Fruit fly (Drosophila melanogaster): Measurements from ENCODE around the gene CG9098.
A peak's percentile ranks its signal among the peaks of the same experiment; 100 is the strongest.

CG9098 gene

DNA sequence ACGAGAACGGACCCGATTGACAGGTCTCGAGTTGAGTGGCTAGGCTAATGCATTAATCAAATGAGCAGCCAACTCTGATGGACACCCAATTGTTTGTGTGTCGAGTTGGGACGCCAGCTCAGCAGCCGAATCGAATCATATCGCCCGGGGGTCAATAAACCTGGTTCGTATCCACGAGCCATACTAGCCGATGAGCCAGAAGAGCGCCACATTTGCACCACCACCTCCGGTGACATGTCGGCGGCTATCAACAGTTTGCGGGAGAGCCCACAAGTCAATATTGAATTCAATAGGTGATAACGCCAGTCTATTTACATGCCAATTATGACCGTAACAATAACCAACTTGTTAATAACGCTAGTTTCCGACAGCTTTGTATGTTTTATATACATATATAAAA is 38.0 kb downstream of the CG9098 start (continued):
- TF ChIP-seq CG18011 (GFP tag; optimal IDR thresholded peaks at IDR 0.05) (peak; percentile 2), H2.0 (GFP tag; IDR thresholded peaks at IDR 0.05) (no peak; the same call in 1 of the 2 replicates), CG6765 (GFP tag; optimal IDR thresholded peaks at IDR 0.05) (peak; percentile 80), Scr (GFP tag; IDR thresholded peaks at IDR 0.05; ENCODE audit: partially characterized antibody) (no peak), CG16779 (GFP tag; IDR thresholded peaks at IDR 0.05) (no peak), CG6272 (GFP tag; IDR thresholded peaks at IDR 0.05) (no peak), BtbVII (GFP tag; optimal IDR thresholded peaks at IDR 0.05) (peak; percentile 72), CG14050 (GFP tag; IDR thresholded peaks at IDR 0.05) (peak; percentile 41; the same call in 1 of the 3 replicates), CG32532 (GFP tag; IDR thresholded peaks at IDR 0.05) (peak; percentile 21; the same call in 1 of the 2 replicates), ERR (GFP tag; optimal IDR thresholded peaks at IDR 0.05) (no peak), Fer3 (tag; optimal IDR thresholded peaks at IDR 0.05) (peak; percentile 63), Dbx (GFP tag; IDR thresholded peaks at IDR 0.05) (peak; percentile 49; the same call in 1 of the 3 replicates), Hr3 (GFP tag; optimal IDR thresholded peaks at IDR 0.05) (no peak), gfzf (GFP tag; optimal IDR thresholded peaks at IDR 0.05) (no peak), Hand (GFP tag; optimal IDR thresholded peaks at IDR 0.05) (peak; percentile 34), CG13287 (GFP tag; IDR thresholded peaks at IDR 0.05; ENCODE audit: partially characterized antibody) (no peak), CG15514 (GFP tag; optimal IDR thresholded peaks at IDR 0.05) (peak; percentile 66), sd (tag; optimal IDR thresholded peaks at IDR 0.05) (peak; percentile 42), CG10654 (GFP tag; optimal IDR thresholded peaks at IDR 0.05) (peak; percentile 47), fd96Cb (tag; optimal IDR thresholded peaks at IDR 0.05) (peak; percentile 4), scrt (GFP tag; optimal IDR thresholded peaks at IDR 0.05) (peak; percentile 63), CG7928 (GFP tag; optimal IDR thresholded peaks at IDR 0.05) (peak; percentile 45), CG18262 (tag; optimal IDR thresholded peaks at IDR 0.05) (peak; percentile 38), CG6683 (GFP tag; optimal IDR thresholded peaks at IDR 0.05) (peak; percentile 39), CoRest (tag; optimal IDR thresholded peaks at IDR 0.05) (peak; percentile 34), Aef1 (GFP tag; IDR thresholded peaks at IDR 0.05) (no peak), CG2199 (GFP tag; IDR thresholded peaks at IDR 0.05) (0 out of 3 replicates have a peak, but pooled peaks have one; percentile 52), Max (GFP tag; optimal IDR thresholded peaks at IDR 0.05) (peak; percentile 14), eve (GFP tag; optimal IDR thresholded peaks at IDR 0.05) (no peak), cad (GFP tag; optimal IDR thresholded peaks at IDR 0.05) (no peak), sima (GFP tag; optimal IDR thresholded peaks at IDR 0.05) (no peak), CG18619 (GFP tag; optimal IDR thresholded peaks at IDR 0.05) (peak; percentile 69), odd (GFP tag; optimal IDR thresholded peaks at IDR 0.05) (peak; percentile 77), Chrac-16 (GFP tag; optimal IDR thresholded peaks at IDR 0.05) (no peak), Meics (GFP tag; optimal IDR thresholded peaks at IDR 0.05) (peak; percentile 60), Asciz (GFP tag; optimal IDR thresholded peaks at IDR 0.05) (peak; percentile 79), CG9437 (GFP tag; optimal IDR thresholded peaks at IDR 0.05) (no peak), en (GFP tag; optimal IDR thresholded peaks at IDR 0.05) (no peak), HLH3B (GFP tag; IDR thresholded peaks at IDR 0.05) (peak; percentile 64; the same call in 1 of the 2 replicates), onecut (GFP tag; IDR thresholded peaks at IDR 0.05) (peak; percentile 66), Hr51 (GFP tag; optimal IDR thresholded peaks at IDR 0.05) (peak; percentile 30 to 52), hth (optimal IDR thresholded peaks at IDR 0.05) (no peak), CG4328 (GFP tag; optimal IDR thresholded peaks at IDR 0.05) (peak; percentile 78), Med (GFP tag) (peak; percentile 91), CG11504 (tag; optimal IDR thresholded peaks at IDR 0.05) (peak; percentile 35), luna (GFP tag; optimal IDR thresholded peaks at IDR 0.05) (no peak), danr (GFP tag; IDR thresholded peaks at IDR 0.05) (no peak), CG14965 (GFP tag; optimal IDR thresholded peaks at IDR 0.05; ENCODE audit: borderline replicate concordance) (no peak), ham (GFP tag; IDR thresholded peaks at IDR 0.05) (no peak), CG7786 (GFP tag; optimal IDR thresholded peaks at IDR 0.05) (peak; percentile 0), salm (tag; optimal IDR thresholded peaks at IDR 0.05) (peak; percentile 45)

All from whole organism, embryonic.